In the genomic region with DNA sequence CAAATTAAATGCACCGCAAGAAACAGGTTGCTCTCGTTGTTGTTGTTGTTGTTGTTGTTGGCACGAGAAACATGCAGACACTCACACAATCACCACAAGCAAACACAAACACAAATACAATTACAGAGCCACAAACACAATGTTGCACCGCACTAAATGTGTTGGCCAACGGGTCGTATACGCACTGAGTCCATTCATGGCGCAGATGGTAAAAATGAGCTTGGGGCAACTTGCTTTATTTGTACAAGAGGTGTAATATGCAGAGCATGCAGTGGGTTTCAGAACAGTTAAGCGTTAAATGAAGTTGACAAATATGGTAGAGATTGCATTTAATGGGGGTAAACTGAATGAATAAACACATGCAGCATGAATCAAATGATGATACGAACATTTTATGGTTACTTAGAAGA, we compare ENCODE assay signal across 1 fruit fly cellular context.
TF ChIP-seq lines count a peak whose summit lies in the region.

No protein-coding gene starts in this region.

TF ChIP-seq in whole organism, embryonic, 481 proteins besides CTCF, POLR2A, EP300 and RAD21 (continued from another document):
- TF ChIP-seq slp2 (GFP tag; optimal IDR thresholded peaks at IDR 0.05; lab: Kevin White, UChicago): peak; percentile 22
- peak; percentile 52 for TF ChIP-seq CG12236 (GFP tag; optimal IDR thresholded peaks at IDR 0.05; lab: Kevin White, UChicago)
- TF ChIP-seq dmrt99B (tag; optimal IDR thresholded peaks at IDR 0.05; lab: Kevin White, UChicago): peak; percentile 54
- peak; percentile 23 for TF ChIP-seq bigmax (GFP tag; optimal IDR thresholded peaks at IDR 0.05; lab: Kevin White, UChicago)
- TF ChIP-seq CG33557 (GFP tag; optimal IDR thresholded peaks at IDR 0.05; lab: Kevin White, UChicago): peak; percentile 43
- TF ChIP-seq sens (GFP tag; lab: Kevin White, UChicago): peak; percentile 90
- TF ChIP-seq TFAM (GFP tag; optimal IDR thresholded peaks at IDR 0.05; lab: Kevin White, UChicago): peak; percentile 10
- peak; percentile 24 for TF ChIP-seq CG13424 (tag; optimal IDR thresholded peaks at IDR 0.05; lab: Kevin White, UChicago)
- TF ChIP-seq CG7839 (tag; optimal IDR thresholded peaks at IDR 0.05; lab: Kevin White, UChicago): no peak
- peak; percentile 57 for TF ChIP-seq CG12071 (GFP tag; optimal IDR thresholded peaks at IDR 0.05; lab: Kevin White, UChicago)
- TF ChIP-seq sqz (GFP tag; optimal IDR thresholded peaks at IDR 0.05; lab: Kevin White, UChicago): peak; percentile 56
- TF ChIP-seq CG4360 (GFP tag; IDR thresholded peaks at IDR 0.05; lab: Robert Waterston, UW): peak; percentile 91
- no peak for TF ChIP-seq CG6854 (GFP tag; optimal IDR thresholded peaks at IDR 0.05; lab: Kevin White, UChicago)
- TF ChIP-seq bsh (GFP tag; optimal IDR thresholded peaks at IDR 0.05; lab: Kevin White, UChicago): peak in 1 of 2 experiments; percentile 68
- peak; percentile 27 for TF ChIP-seq CG12391 (tag; optimal IDR thresholded peaks at IDR 0.05; lab: Kevin White, UChicago)
- no peak for TF ChIP-seq inv (GFP tag; IDR thresholded peaks at IDR 0.05; lab: Robert Waterston, UW; ENCODE audit: partially characterized antibody)
- TF ChIP-seq CG18619 (GFP tag; optimal IDR thresholded peaks at IDR 0.05; lab: Kevin White, UChicago): peak; percentile 27
- no peak for TF ChIP-seq ap (GFP tag; IDR thresholded peaks at IDR 0.05; lab: Robert Waterston, UW)
- no peak for TF ChIP-seq crp (GFP tag; optimal IDR thresholded peaks at IDR 0.05; lab: Kevin White, UChicago)
- no peak for TF ChIP-seq MESR4 (GFP tag; optimal IDR thresholded peaks at IDR 0.05; lab: Kevin White, UChicago)
- no peak for TF ChIP-seq sug (tag; optimal IDR thresholded peaks at IDR 0.05; lab: Kevin White, UChicago)
- peak; percentile 34 for TF ChIP-seq CG2202 (tag; optimal IDR thresholded peaks at IDR 0.05; lab: Kevin White, UChicago)
- TF ChIP-seq cwo (GFP tag; optimal IDR thresholded peaks at IDR 0.05; lab: Kevin White, UChicago): peak; percentile 2
- TF ChIP-seq Sin3A (optimal IDR thresholded peaks at IDR 0.05; lab: Kevin White, UChicago): no peak
- TF ChIP-seq cg (GFP tag; optimal IDR thresholded peaks at IDR 0.05; lab: Kevin White, UChicago): peak; percentile 80
- peak; percentile 62 for TF ChIP-seq CG11504 (tag; optimal IDR thresholded peaks at IDR 0.05; lab: Kevin White, UChicago)
- no peak for TF ChIP-seq CG4404 (GFP tag; IDR thresholded peaks at IDR 0.05; lab: Robert Waterston, UW)
- peak; percentile 70 for TF ChIP-seq twi (tag; optimal IDR thresholded peaks at IDR 0.05; lab: Kevin White, UChicago)
- no peak for TF ChIP-seq CG15011 (GFP tag; optimal IDR thresholded peaks at IDR 0.05; lab: Kevin White, UChicago)
- no peak for TF ChIP-seq shn (GFP tag; optimal IDR thresholded peaks at IDR 0.05; lab: Kevin White, UChicago)
- no peak for TF ChIP-seq CG34422 (GFP tag; IDR thresholded peaks at IDR 0.05; lab: Robert Waterston, UW)
- TF ChIP-seq CG14441 (GFP tag; IDR thresholded peaks at IDR 0.05; lab: Robert Waterston, UW): no peak
- peak; percentile 59 for TF ChIP-seq CG17912 (GFP tag; optimal IDR thresholded peaks at IDR 0.05; lab: Kevin White, UChicago)
- TF ChIP-seq CG6689 (GFP tag; IDR thresholded peaks at IDR 0.05; lab: Robert Waterston, UW): 0 out of 2 replicates have a peak, but pooled peaks have one; percentile 24
- peak; percentile 45 for TF ChIP-seq CG12769 (tag; optimal IDR thresholded peaks at IDR 0.05; lab: Kevin White, UChicago)
- TF ChIP-seq CG43689 (GFP tag; IDR thresholded peaks at IDR 0.05; lab: Robert Waterston, UW): no peak
- TF ChIP-seq ATbp (GFP tag; optimal IDR thresholded peaks at IDR 0.05; lab: Kevin White, UChicago): peak; percentile 91
- peak in 1 of 2 experiments; percentile 58 for TF ChIP-seq eve (GFP tag; optimal IDR thresholded peaks at IDR 0.05; lab: Kevin White, UChicago)
- TF ChIP-seq kni (GFP tag; optimal IDR thresholded peaks at IDR 0.05; lab: Kevin White, UChicago): peak; percentile 84
- TF ChIP-seq tin (GFP tag; optimal IDR thresholded peaks at IDR 0.05; lab: Kevin White, UChicago): no peak
- TF ChIP-seq CG9876 (GFP tag; optimal IDR thresholded peaks at IDR 0.05; lab: Kevin White, UChicago): peak; percentile 33
- TF ChIP-seq pros (GFP tag; optimal IDR thresholded peaks at IDR 0.05; lab: Kevin White, UChicago): peak; percentile 1
- no peak for TF ChIP-seq CG33213 (GFP tag; optimal IDR thresholded peaks at IDR 0.05; lab: Kevin White, UChicago)
- TF ChIP-seq lab (GFP tag; optimal IDR thresholded peaks at IDR 0.05; lab: Kevin White, UChicago): peak; percentile 33
- TF ChIP-seq CG2712 (tag; optimal IDR thresholded peaks at IDR 0.05; lab: Kevin White, UChicago): peak; percentile 19
- peak in 1 of 2 experiments; percentile 17 for TF ChIP-seq dpn (GFP tag; optimal IDR thresholded peaks at IDR 0.05; lab: Kevin White, UChicago)
- no peak for TF ChIP-seq ab (GFP tag; optimal IDR thresholded peaks at IDR 0.05; lab: Kevin White, UChicago)
- TF ChIP-seq HHEX (GFP tag; optimal IDR thresholded peaks at IDR 0.05; lab: Kevin White, UChicago): no peak
- no peak for TF ChIP-seq CG7928 (GFP tag; optimal IDR thresholded peaks at IDR 0.05; lab: Kevin White, UChicago)
- no peak for TF ChIP-seq CG14050 (GFP tag; IDR thresholded peaks at IDR 0.05; lab: Robert Waterston, UW)
- peak; percentile 23 for TF ChIP-seq fd96Cb (tag; optimal IDR thresholded peaks at IDR 0.05; lab: Kevin White, UChicago)
- peak; percentile 56 for TF ChIP-seq nerfin-1 (tag; optimal IDR thresholded peaks at IDR 0.05; lab: Kevin White, UChicago)
- TF ChIP-seq Sox100B (GFP tag; optimal IDR thresholded peaks at IDR 0.05; lab: Kevin White, UChicago): peak; percentile 62
- TF ChIP-seq CG5245 (GFP tag; optimal IDR thresholded peaks at IDR 0.05; lab: Kevin White, UChicago): no peak
- peak; percentile 51 for TF ChIP-seq Xrp1 (GFP tag; IDR thresholded peaks at IDR 0.05; lab: Robert Waterston, UW)
- no peak for TF ChIP-seq Bteb2 (GFP tag; optimal IDR thresholded peaks at IDR 0.05; lab: Kevin White, UChicago)
- TF ChIP-seq otp (GFP tag; IDR thresholded peaks at IDR 0.05; lab: Robert Waterston, UW): 0 out of 3 replicates have a peak, but pooled peaks have one; percentile 50
- no peak for TF ChIP-seq GATAe (GFP tag; conservative IDR thresholded peaks at IDR 0.05; lab: Robert Waterston, UW)
- no peak for TF ChIP-seq dati (GFP tag; IDR thresholded peaks at IDR 0.05; lab: Robert Waterston, UW)
- no peak for TF ChIP-seq ftz-f1 (GFP tag; optimal IDR thresholded peaks at IDR 0.05; lab: Kevin White, UChicago)
- no peak for TF ChIP-seq Oli (tag; optimal IDR thresholded peaks at IDR 0.05; lab: Kevin White, UChicago)
- no peak for TF ChIP-seq CG6765 (GFP tag; optimal IDR thresholded peaks at IDR 0.05; lab: Kevin White, UChicago)
- peak; percentile 24 for TF ChIP-seq CG10431 (GFP tag; optimal IDR thresholded peaks at IDR 0.05; lab: Kevin White, UChicago)
- TF ChIP-seq Sox102F (GFP tag; optimal IDR thresholded peaks at IDR 0.05; lab: Kevin White, UChicago): peak; percentile 45
- peak; percentile 41 for TF ChIP-seq CG7556 (GFP tag; optimal IDR thresholded peaks at IDR 0.05; lab: Kevin White, UChicago)
- TF ChIP-seq CG4707 (GFP tag; optimal IDR thresholded peaks at IDR 0.05; lab: Kevin White, UChicago): peak; percentile 54
- TF ChIP-seq CG10462 (GFP tag; optimal IDR thresholded peaks at IDR 0.05; lab: Kevin White, UChicago): peak; percentile 8
- peak; percentile 11; the same call in 1 of the 2 replicates for TF ChIP-seq Awh (GFP tag; IDR thresholded peaks at IDR 0.05; lab: Robert Waterston, UW)
- no peak for TF ChIP-seq nom (GFP tag; optimal IDR thresholded peaks at IDR 0.05; lab: Kevin White, UChicago)
- TF ChIP-seq CG34376 (GFP tag; optimal IDR thresholded peaks at IDR 0.05; lab: Kevin White, UChicago): no peak
- peak; percentile 36 for TF ChIP-seq CG6813 (GFP tag; optimal IDR thresholded peaks at IDR 0.05; lab: Kevin White, UChicago)
- TF ChIP-seq odd (GFP tag; optimal IDR thresholded peaks at IDR 0.05; lab: Kevin White, UChicago): peak; percentile 63
- TF ChIP-seq CG3407 (GFP tag; optimal IDR thresholded peaks at IDR 0.05; lab: Kevin White, UChicago): peak; percentile 65
- TF ChIP-seq CG12299 (tag; optimal IDR thresholded peaks at IDR 0.05; lab: Kevin White, UChicago): peak; percentile 44
- peak; percentile 71 for TF ChIP-seq fd64A (GFP tag; optimal IDR thresholded peaks at IDR 0.05; lab: Kevin White, UChicago)
- no peak for TF ChIP-seq bbx (GFP tag; IDR thresholded peaks at IDR 0.05; lab: Robert Waterston, UW; ENCODE audit: partially characterized antibody)
- TF ChIP-seq Drgx (GFP tag; IDR thresholded peaks at IDR 0.05; lab: Robert Waterston, UW): peak; percentile 26; the same call in 1 of the 2 replicates
- TF ChIP-seq kah (GFP tag; optimal IDR thresholded peaks at IDR 0.05; lab: Kevin White, UChicago): no peak
- TF ChIP-seq CG4820 (GFP tag; optimal IDR thresholded peaks at IDR 0.05; lab: Kevin White, UChicago): no peak
- TF ChIP-seq CG8281 (tag; optimal IDR thresholded peaks at IDR 0.05; lab: Kevin White, UChicago): peak; percentile 21
- TF ChIP-seq Bgb (GFP tag; IDR thresholded peaks at IDR 0.05; lab: Robert Waterston, UW; ENCODE audit: partially characterized antibody): no peak
- no peak for TF ChIP-seq CG32772 (GFP tag; IDR thresholded peaks at IDR 0.05; lab: Robert Waterston, UW)
- no peak for TF ChIP-seq az2 (GFP tag; optimal IDR thresholded peaks at IDR 0.05; lab: Kevin White, UChicago)
- no peak for TF ChIP-seq Tbp (GFP tag; optimal IDR thresholded peaks at IDR 0.05; lab: Kevin White, UChicago)
- TF ChIP-seq YL-1 (GFP tag; optimal IDR thresholded peaks at IDR 0.05; lab: Kevin White, UChicago): peak; percentile 27
- TF ChIP-seq Hand (GFP tag; optimal IDR thresholded peaks at IDR 0.05; lab: Kevin White, UChicago): no peak
- peak; percentile 53 for TF ChIP-seq wek (GFP tag; optimal IDR thresholded peaks at IDR 0.05; lab: Kevin White, UChicago)
- peak; percentile 62 for TF ChIP-seq oc (tag; optimal IDR thresholded peaks at IDR 0.05; lab: Kevin White, UChicago)
- no peak for TF ChIP-seq CG30403 (GFP tag; optimal IDR thresholded peaks at IDR 0.05; lab: Kevin White, UChicago)
- no peak for TF ChIP-seq ash1 (GFP tag; optimal IDR thresholded peaks at IDR 0.05; lab: Kevin White, UChicago)
- no peak for TF ChIP-seq NFAT (GFP tag; IDR thresholded peaks at IDR 0.05; lab: Robert Waterston, UW)
- peak; percentile 80 for TF ChIP-seq Med (GFP tag; lab: Kevin White, UChicago)
- no peak for TF ChIP-seq CG4730 (GFP tag; IDR thresholded peaks at IDR 0.05; lab: Robert Waterston, UW)
- no peak for TF ChIP-seq CG8478 (optimal IDR thresholded peaks at IDR 0.05; lab: Kevin White, UChicago)
- peak; percentile 50 for TF ChIP-seq CrebB (tag; optimal IDR thresholded peaks at IDR 0.05; lab: Kevin White, UChicago)
- no peak for TF ChIP-seq ken (GFP tag; IDR thresholded peaks at IDR 0.05; lab: Robert Waterston, UW)
- TF ChIP-seq CG18599 (GFP tag; optimal IDR thresholded peaks at IDR 0.05; lab: Kevin White, UChicago): peak; percentile 35
- TF ChIP-seq Hmr (GFP tag; optimal IDR thresholded peaks at IDR 0.05; lab: Kevin White, UChicago): peak; percentile 24
- peak; percentile 1 for TF ChIP-seq CG18764 (GFP tag; optimal IDR thresholded peaks at IDR 0.05; lab: Kevin White, UChicago)
